Worm (Caenorhabditis elegans): ENCODE results near the gene pigb-1.

The pigb-1 gene

ce11 chrII:4942397-4942796 is 50.5 kb downstream of the pigb-1 start (continued):
- TF ChIP-seq unc-62 (GFP tag; optimal IDR thresholded peaks at IDR 0.05) (no peak), fkh-3 (tag; optimal IDR thresholded peaks at IDR 0.05) (peak; percentile 78), dpl-1 (GFP tag; optimal IDR thresholded peaks at IDR 0.05) (no peak), mcd-1 (GFP tag; IDR thresholded peaks at IDR 0.05) (peak; percentile 65), K11D2.4 (GFP tag; IDR thresholded peaks at IDR 0.05) (no peak), Y53G8AR.9 (GFP tag; conservative IDR thresholded peaks at IDR 0.05) (peak; percentile 81), nhr-27 (tag; optimal IDR thresholded peaks at IDR 0.05) (peak; percentile 31), F57C9.4 (tag; optimal IDR thresholded peaks at IDR 0.05) (no peak), attf-5 (GFP tag; optimal IDR thresholded peaks at IDR 0.05) (peak; percentile 51), F33H1.4 (GFP tag; IDR thresholded peaks at IDR 0.05) (0 out of 2 replicates have a peak, but pooled peaks have one; percentile 19), Y67H2A.10 (GFP tag; conservative IDR thresholded peaks at IDR 0.05) (no peak), hmg-1.2 (GFP tag; IDR thresholded peaks at IDR 0.05) (peak; percentile 59), xnd-1 (tag; optimal IDR thresholded peaks at IDR 0.05) (no peak), madf-10 (tag; optimal IDR thresholded peaks at IDR 0.05) (no peak), him-1 (tag; optimal IDR thresholded peaks at IDR 0.05) (peak; percentile 42), ekl-4 (GFP tag; IDR thresholded peaks at IDR 0.05) (peak; percentile 59; the same call in 1 of the 2 replicates), efl-1 (GFP tag; optimal IDR thresholded peaks at IDR 0.05) (no peak), attf-3 (GFP tag; conservative IDR thresholded peaks at IDR 0.05) (0 out of 2 replicates have a peak, but pooled peaks have one; percentile 12), lin-26 (GFP tag; IDR thresholded peaks at IDR 0.05) (peak; percentile 92), gei-17 (GFP tag; optimal IDR thresholded peaks at IDR 0.05) (peak; percentile 21), ceh-79 (tag; optimal IDR thresholded peaks at IDR 0.05) (peak; percentile 33), C17E4.6 (GFP tag; IDR thresholded peaks at IDR 0.05) (no peak), zim-3 (tag; optimal IDR thresholded peaks at IDR 0.05) (peak; percentile 61), nhr-179 (tag; optimal IDR thresholded peaks at IDR 0.05) (no peak), mel-28 (tag; optimal IDR thresholded peaks at IDR 0.05; ENCODE audit: borderline replicate concordance) (no peak), bed-1 (GFP tag; IDR thresholded peaks at IDR 0.05) (0 out of 2 replicates have a peak, but pooled peaks have one; percentile 38), F55B11.4 (tag; optimal IDR thresholded peaks at IDR 0.05; ENCODE audit: borderline replicate concordance, insufficient read depth) (no peak), F37B4.10 (GFP tag; IDR thresholded peaks at IDR 0.05) (no peak), F52B5.7 (tag; optimal IDR thresholded peaks at IDR 0.05) (peak; percentile 91), pbrm-1 (GFP tag; IDR thresholded peaks at IDR 0.05) (0 out of 2 replicates have a peak, but pooled peaks have one; percentile 46), nfya-1 (tag; optimal IDR thresholded peaks at IDR 0.05; ENCODE audit: borderline replicate concordance, insufficient read depth) (no peak), egl-18 (GFP tag; IDR thresholded peaks at IDR 0.05) (no peak), F22D6.2 (tag; optimal IDR thresholded peaks at IDR 0.05) (peak; percentile 46), D2030.7 (GFP tag; IDR thresholded peaks at IDR 0.05) (peak; percentile 47; the same call in 1 of the 2 replicates), sptf-2 (GFP tag; optimal IDR thresholded peaks at IDR 0.05) (no peak), F49E8.2 (tag; optimal IDR thresholded peaks at IDR 0.05; ENCODE audit: insufficient read depth) (peak; percentile 46), ceh-58 (GFP tag; IDR thresholded peaks at IDR 0.05) (0 out of 2 replicates have a peak, but pooled peaks have one; percentile 56), lin-54 (GFP tag; optimal IDR thresholded peaks at IDR 0.05) (peak; percentile 66), Y53F4B.3 (GFP tag; IDR thresholded peaks at IDR 0.05) (peak; percentile 38; the same call in 1 of the 2 replicates), pha-4 (tag; optimal IDR thresholded peaks at IDR 0.05) (no peak), bed-2 (GFP tag; IDR thresholded peaks at IDR 0.05) (no peak), dpff-1 (tag; optimal IDR thresholded peaks at IDR 0.05) (no peak), nhr-80 (tag; optimal IDR thresholded peaks at IDR 0.05) (no peak), hmg-20 (GFP tag; IDR thresholded peaks at IDR 0.05) (peak; percentile 15; the same call in 1 of the 2 replicates), tbp1 (GFP tag; optimal IDR thresholded peaks at IDR 0.05) (peak; percentile 91), nhr-90 (tag; optimal IDR thresholded peaks at IDR 0.05) (peak; percentile 83), F39B2.1 (GFP tag; IDR thresholded peaks at IDR 0.05) (no peak), somi-1 (GFP tag; optimal IDR thresholded peaks at IDR 0.05) (peak; percentile 7), dox-1 (GFP tag; IDR thresholded peaks at IDR 0.05) (peak; percentile 64)

Data from whole organism, young adult.